Fruit fly (Drosophila melanogaster) whole organism, wandering third instar larva: Measurements from ENCODE around the gene MED11.

Source experiments
- Abd-B ChIP-seq: fragments of >200 bp; optimal IDR thresholded peaks from 2 replicates; lab custom pipeline; 2017; ENCODE audit warnings: missing biosample characterization, missing genetic modification characterization
- CG32264 ChIP-seq: fragments of 200-800 bp; sonication (Bioruptor generic); optimal IDR thresholded peaks from 2 replicates; lab custom pipeline; 2016; ENCODE audit warnings: missing biosample characterization, missing genetic modification characterization
- CG9705 ChIP-seq: fragments of 200-800 bp; sonication (Bioruptor generic); optimal IDR thresholded peaks from 2 replicates; lab custom pipeline; 2018; ENCODE audit warnings: missing biosample characterization, mild to moderate bottlenecking, missing genetic modification characterization
- CrebA ChIP-seq: fragments of 200-800 bp; sonication (Bioruptor generic); optimal IDR thresholded peaks from 2 replicates; lab custom pipeline; 2016; ENCODE audit warnings: missing biosample characterization, mild to moderate bottlenecking, missing genetic modification characterization, borderline replicate concordance
- Dfd ChIP-seq: fragments of >200 bp; optimal IDR thresholded peaks from 2 replicates; lab custom pipeline; 2017; ENCODE audit warnings: missing biosample characterization, missing genetic modification characterization
- Dif ChIP-seq: fragments of 200-275, 200-300 bp; sonication (Bioruptor generic); optimal IDR thresholded peaks from 2 replicates; lab custom pipeline; 2018; ENCODE audit warnings: missing biosample characterization, missing genetic modification characterization; ENCODE audit not compliant: partially characterized antibody
- GATAd ChIP-seq: sonication (Bioruptor generic); optimal IDR thresholded peaks from 2 replicates; lab custom pipeline; 2016; ENCODE audit warnings: missing biosample characterization, missing genetic modification characterization
- HLH106 ChIP-seq: fragments of 200-800 bp; optimal IDR thresholded peaks from 3 replicates; lab custom pipeline; 2019; ENCODE audit warnings: missing biosample characterization, mild to moderate bottlenecking, missing genetic modification characterization, moderate library complexity
- Hnf4 ChIP-seq: fragments of 200-800 bp; sonication (Bioruptor generic); optimal IDR thresholded peaks from 2 replicates; lab custom pipeline; 2016; ENCODE audit warnings: missing biosample characterization, mild to moderate bottlenecking, missing genetic modification characterization
- Hr78 ChIP-seq: fragments of >200 bp; optimal IDR thresholded peaks from 2 replicates; lab custom pipeline; 2017; ENCODE audit warnings: missing biosample characterization, missing genetic modification characterization
- Hr83 ChIP-seq: fragments of 200-300 bp; sonication (Bioruptor generic); optimal IDR thresholded peaks from 2 replicates; lab custom pipeline; 2016; ENCODE audit warnings: missing biosample characterization, mild to moderate bottlenecking, missing genetic modification characterization, moderate library complexity; ENCODE audit not compliant: poor library complexity, severe bottlenecking
- Jra ChIP-seq: sonication (Bioruptor generic); optimal IDR thresholded peaks from 2 replicates; lab custom pipeline; 2016; ENCODE audit warnings: missing biosample characterization, missing genetic modification characterization
- Mio ChIP-seq: sonication (Bioruptor generic); optimal IDR thresholded peaks from 2 replicates; lab custom pipeline; 2016; ENCODE audit warnings: missing biosample characterization, missing genetic modification characterization
- Myc ChIP-seq: fragments of >200 bp; optimal IDR thresholded peaks from 2 replicates; lab custom pipeline; 2017
- N ChIP-seq: fragments of >200 bp; optimal IDR thresholded peaks from 2 replicates; lab custom pipeline; 2018; ENCODE audit warnings: missing biosample characterization, missing external identifiers, missing genetic modification characterization
- OdsH ChIP-seq: fragments of 200-800 bp; sonication (Bioruptor generic); optimal IDR thresholded peaks from 2 replicates; lab custom pipeline; 2016; ENCODE audit warnings: missing biosample characterization, mild to moderate bottlenecking, missing genetic modification characterization
- Rel ChIP-seq, 2 experiments: fragments of 200-800 bp; sonication (Bioruptor generic) in 1 of 2; optimal IDR thresholded peaks; 2 replicates in 1 of 2; 3 replicates in 1 of 2; lab custom pipeline; 2016 to 2019; ENCODE audit warnings: mild to moderate bottlenecking in 2 of 2, missing biosample characterization in 2 of 2, missing genetic modification characterization in 2 of 2, moderate library complexity in 1 of 2
- Sp1 ChIP-seq: fragments of 200-800 bp; sonication (Bioruptor generic); optimal IDR thresholded peaks from 3 replicates; lab custom pipeline; 2019; ENCODE audit warnings: missing biosample characterization, mild to moderate bottlenecking, missing genetic modification characterization, moderate library complexity
- Vsx2 ChIP-seq: fragments of 200-300, 225-300 bp; sonication (Bioruptor generic); optimal IDR thresholded peaks from 2 replicates; lab custom pipeline; 2018; ENCODE audit warnings: missing biosample characterization, missing genetic modification characterization; ENCODE audit not compliant: partially characterized antibody
- br ChIP-seq: fragments of 200-800 bp; sonication (Bioruptor generic); optimal IDR thresholded peaks from 2 replicates; lab custom pipeline; 2016; ENCODE audit warnings: missing biosample characterization, missing genetic modification characterization
- brk ChIP-seq: fragments of 200-800 bp; sonication (Bioruptor generic); optimal IDR thresholded peaks from 2 replicates; lab custom pipeline; 2016; ENCODE audit warnings: missing biosample characterization, mild to moderate bottlenecking, missing genetic modification characterization
- dl ChIP-seq, 2 experiments: fragments of 175-275, 200-275 bp in 1 of 2; fragments of 200-275 bp in 1 of 2; sonication (Bioruptor generic); optimal IDR thresholded peaks; lab custom pipeline; 2018; ENCODE audit warnings: mild to moderate bottlenecking in 2 of 2, missing biosample characterization in 2 of 2, missing genetic modification characterization in 2 of 2, moderate library complexity in 2 of 2; ENCODE audit not compliant: partially characterized antibody in 2 of 2, insufficient read depth in 1 of 2
- dmrt93B ChIP-seq: fragments of 200-800 bp; sonication (Bioruptor generic); optimal IDR thresholded peaks from 2 replicates; lab custom pipeline; 2018; ENCODE audit warnings: missing biosample characterization, mild to moderate bottlenecking, missing genetic modification characterization
- dsf ChIP-seq: sonication (Bioruptor generic); optimal IDR thresholded peaks from 2 replicates; lab custom pipeline; 2016; ENCODE audit warnings: missing biosample characterization, missing genetic modification characterization, borderline replicate concordance
- ey ChIP-seq: fragments of 200-800 bp; sonication (Bioruptor generic); optimal IDR thresholded peaks from 2 replicates; lab custom pipeline; 2016; ENCODE audit warnings: missing biosample characterization, missing genetic modification characterization
- foxo ChIP-seq, 2 experiments: fragments of 200-800 bp; sonication (Bioruptor generic); optimal IDR thresholded peaks; 2 replicates in 1 of 2; 3 replicates in 1 of 2; lab custom pipeline; 2016 to 2017; ENCODE audit warnings: missing biosample characterization in 2 of 2, missing genetic modification characterization in 2 of 2
- fru ChIP-seq: fragments of 200-800 bp; sonication (Bioruptor generic); optimal IDR thresholded peaks from 3 replicates; lab custom pipeline; 2016; ENCODE audit warnings: missing biosample characterization, mild to moderate bottlenecking, missing genetic modification characterization
- h ChIP-seq: fragments of 200-800 bp; sonication (Bioruptor generic); optimal IDR thresholded peaks from 3 replicates; lab custom pipeline; 2016; ENCODE audit warnings: missing biosample characterization, mild to moderate bottlenecking, missing genetic modification characterization
- jim ChIP-seq: fragments of 175-275, 200-325 bp; sonication (Bioruptor generic); optimal IDR thresholded peaks from 2 replicates; lab custom pipeline; 2016; ENCODE audit warnings: missing biosample characterization, mild to moderate bottlenecking, missing genetic modification characterization
- lola ChIP-seq: fragments of >200 bp; optimal IDR thresholded peaks from 2 replicates; lab custom pipeline; 2017; ENCODE audit warnings: missing biosample characterization, missing genetic modification characterization
- pan ChIP-seq: fragments of >200 bp; optimal IDR thresholded peaks from 2 replicates; lab custom pipeline; 2017
- psq ChIP-seq: fragments of 200-800 bp; sonication (Bioruptor generic); optimal IDR thresholded peaks from 3 replicates; lab custom pipeline; 2017; ENCODE audit warnings: missing biosample characterization, mild to moderate bottlenecking, missing genetic modification characterization, moderate library complexity
- rgr ChIP-seq: fragments of 200-800 bp; sonication (Bioruptor generic); optimal IDR thresholded peaks from 3 replicates; lab custom pipeline; 2016; ENCODE audit warnings: missing biosample characterization, mild to moderate bottlenecking, missing genetic modification characterization
- sage ChIP-seq: fragments of 200-800 bp; sonication (Bioruptor generic); optimal IDR thresholded peaks from 2 replicates; lab custom pipeline; 2016; ENCODE audit warnings: missing biosample characterization, mild to moderate bottlenecking, missing genetic modification characterization
- sv ChIP-seq: fragments of 200-800 bp; sonication (Bioruptor generic); optimal IDR thresholded peaks from 3 replicates; lab custom pipeline; 2016; ENCODE audit warnings: missing biosample characterization, missing genetic modification characterization
- tai ChIP-seq: sonication (Bioruptor generic); optimal IDR thresholded peaks from 2 replicates; lab custom pipeline; 2016; ENCODE audit warnings: missing biosample characterization, missing genetic modification characterization
- usp ChIP-seq: fragments of >200 bp; optimal IDR thresholded peaks from 2 replicates; lab custom pipeline; 2017; ENCODE audit warnings: missing biosample characterization, missing genetic modification characterization
- woc ChIP-seq: sonication (Bioruptor generic); optimal IDR thresholded peaks from 2 replicates; lab custom pipeline; 2016; ENCODE audit warnings: missing biosample characterization, mild to moderate bottlenecking, missing genetic modification characterization

MED11 gene

DNA sequence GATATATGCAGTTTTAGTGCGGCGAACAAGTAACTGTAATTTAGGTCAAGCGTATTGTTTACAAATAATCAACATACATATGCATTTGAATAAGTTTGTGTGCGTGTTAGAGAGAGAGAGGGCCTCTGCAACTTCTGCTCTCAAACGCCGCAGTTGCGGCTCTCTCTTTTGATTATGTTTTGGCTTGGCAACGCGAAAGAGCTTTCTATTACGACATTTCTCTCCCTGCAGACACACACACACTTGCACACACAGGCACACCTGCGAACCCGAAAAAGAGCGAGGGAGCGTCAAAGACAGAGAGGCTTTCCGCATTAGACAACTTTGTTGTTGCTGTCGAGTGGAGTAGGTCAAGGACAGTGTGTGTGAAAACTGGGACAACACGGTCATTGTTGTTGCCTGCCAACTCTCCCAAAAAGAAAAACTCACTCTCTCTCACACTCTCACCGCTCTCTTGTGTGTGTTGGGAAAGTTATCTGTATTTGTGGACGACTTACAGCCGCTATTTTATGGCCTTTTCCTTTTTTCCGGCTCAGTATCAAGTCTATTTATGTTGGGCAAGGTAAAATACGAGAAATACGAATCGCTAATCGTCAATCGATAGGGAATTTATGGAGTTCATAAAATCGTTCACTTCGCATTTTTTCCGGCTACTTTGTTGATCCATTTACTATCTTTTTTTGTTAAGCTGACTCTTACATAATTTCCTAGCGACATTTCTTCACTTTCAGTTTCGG, 11.6 kb downstream of the MED11 start:
- TF ChIP-seq Dif (GFP tag; lab: Kevin White, UChicago), result peak; percentile 6
- peak in 1 of 2 experiments; percentile 60 for TF ChIP-seq dl (GFP tag; optimal IDR thresholded peaks at IDR 0.05; lab: Kevin White, UChicago; ENCODE audit: insufficient read depth in 1 of 2, partially characterized antibody in 2 of 2)
- no peak for TF ChIP-seq h (GFP tag; lab: Kevin White, UChicago)
- TF ChIP-seq, all 38 proteins: peak for 2

DNA sequence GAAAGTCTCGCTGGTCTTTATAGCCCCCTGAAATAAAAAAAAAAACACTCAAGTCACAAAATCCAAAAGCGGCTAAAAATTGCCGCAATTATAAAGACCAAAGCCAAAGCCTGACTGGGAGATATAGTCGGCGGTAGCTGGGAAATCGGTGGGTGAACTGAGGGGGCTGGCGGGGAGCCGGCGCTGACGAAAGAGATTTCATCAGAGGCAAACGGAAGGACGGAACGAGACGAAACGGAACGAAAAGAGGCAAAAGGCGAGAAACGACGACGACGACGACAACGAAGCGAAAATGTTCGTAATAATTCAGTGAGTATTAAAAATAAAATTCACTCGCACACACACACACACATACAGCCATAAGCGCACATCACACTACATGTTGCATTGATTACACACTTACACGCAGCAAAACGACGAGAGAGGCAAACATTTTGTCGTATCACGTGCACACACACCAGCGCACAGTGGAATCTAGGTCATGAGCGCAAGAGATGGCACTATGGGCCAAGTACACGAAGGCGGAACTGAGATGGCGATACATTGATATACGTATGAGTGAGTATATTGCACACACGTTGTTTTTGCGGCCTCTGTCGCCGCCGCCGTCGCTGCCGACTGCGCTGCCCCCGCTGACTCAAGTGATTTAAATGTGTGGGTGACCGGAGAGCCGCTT, 13.4 kb downstream of the MED11 start:
- TF ChIP-seq rgr (GFP tag; lab: Kevin White, UChicago), result peak; percentile 30
- no peak for TF ChIP-seq HLH106
- peak; percentile 78 for TF ChIP-seq Hr78 (GFP tag; lab: Kevin White, UChicago)
- TF ChIP-seq fru, result peak; percentile 34
- no peak for TF ChIP-seq brk (GFP tag; lab: Kevin White, UChicago)
- TF ChIP-seq dsf (GFP tag; lab: Kevin White, UChicago), result no peak
- no peak for TF ChIP-seq usp (GFP tag; lab: Kevin White, UChicago)
- peak; percentile 55 for TF ChIP-seq Jra (GFP tag; lab: Kevin White, UChicago)
- TF ChIP-seq pan, result no peak
- TF ChIP-seq Hnf4 (GFP tag; lab: Kevin White, UChicago), result no peak
- no peak for TF ChIP-seq Mio (GFP tag; lab: Kevin White, UChicago)
- no peak for TF ChIP-seq lola (GFP tag; lab: Kevin White, UChicago)
- peak in 1 of 2 experiments; percentile 52 for TF ChIP-seq foxo (GFP tag; optimal IDR thresholded peaks at IDR 0.05; lab: Kevin White, UChicago)
- no peak for TF ChIP-seq Rel (GFP tag; optimal IDR thresholded peaks at IDR 0.05; lab: Kevin White, UChicago)
- TF ChIP-seq Rel (tag; optimal IDR thresholded peaks at IDR 0.05; lab: Kevin White, UChicago), result peak; percentile 42
- TF ChIP-seq dmrt93B, result no peak
- TF ChIP-seq CrebA (GFP tag; lab: Kevin White, UChicago), result peak; percentile 83
- TF ChIP-seq tai (GFP tag; lab: Kevin White, UChicago), result no peak
- no peak for TF ChIP-seq CG32264 (GFP tag; lab: Kevin White, UChicago)
- TF ChIP-seq h (GFP tag; lab: Kevin White, UChicago), result peak; percentile 63
- no peak for TF ChIP-seq br (GFP tag; lab: Kevin White, UChicago)
- TF ChIP-seq Myc, result no peak
- TF ChIP-seq ey (GFP tag; lab: Kevin White, UChicago), result no peak
- peak; percentile 99 for TF ChIP-seq N (GFP tag; lab: Kevin White, UChicago)
- peak; percentile 13 for TF ChIP-seq Sp1
- TF ChIP-seq psq, result peak; percentile 74
- no peak for TF ChIP-seq OdsH (GFP tag; lab: Kevin White, UChicago)
- no peak for TF ChIP-seq Vsx2
- TF ChIP-seq CG9705 (GFP tag; lab: Kevin White, UChicago), result no peak
- no peak for TF ChIP-seq GATAd (GFP tag; lab: Kevin White, UChicago)
- TF ChIP-seq sage, result no peak
- peak in 1 of 2 experiments; percentile 28 for TF ChIP-seq dl (GFP tag; optimal IDR thresholded peaks at IDR 0.05; lab: Kevin White, UChicago; ENCODE audit: insufficient read depth in 1 of 2, partially characterized antibody in 2 of 2)
- peak; percentile 77 for TF ChIP-seq Abd-B (GFP tag; lab: Kevin White, UChicago)
- peak; percentile 51 for TF ChIP-seq Hr83 (GFP tag; lab: Kevin White, UChicago)
- no peak for TF ChIP-seq sv (GFP tag; lab: Kevin White, UChicago)
- TF ChIP-seq Dif (GFP tag; lab: Kevin White, UChicago), result no peak
- TF ChIP-seq jim (GFP tag; lab: Kevin White, UChicago), result no peak
- TF ChIP-seq woc (GFP tag; lab: Kevin White, UChicago), result no peak
- peak; percentile 8 for TF ChIP-seq Dfd (GFP tag; lab: Kevin White, UChicago)
